Fruit fly (Drosophila melanogaster) whole organism, prepupa: ENCODE data around the gene CG32147.

Source experiments
- Blimp-1 ChIP-seq: fragments of 200-800 bp; sonication (Bioruptor generic); optimal IDR thresholded peaks from 3 replicates; lab custom pipeline; 2017; ENCODE audit warnings: missing biosample characterization, missing genetic modification characterization, mild to moderate bottlenecking, moderate library complexity, missing genetic modification reagents
- CG10631 ChIP-seq: fragments of 200-800 bp; sonication (Bioruptor generic); optimal IDR thresholded peaks from 2 replicates; lab custom pipeline; 2016; ENCODE audit warnings: missing biosample characterization, missing genetic modification characterization
- CG11294 ChIP-seq: fragments of 200-800 bp; sonication (Bioruptor generic); IDR thresholded peaks from 2 replicates; pipeline ENCODE4 v1.3.6; 2022; ENCODE audit warnings: missing biosample characterization, missing genetic modification characterization
- CG11762 ChIP-seq: fragments of 200-800 bp; sonication (Bioruptor generic); optimal IDR thresholded peaks from 3 replicates; lab custom pipeline; 2016; ENCODE audit warnings: missing biosample characterization, missing genetic modification characterization; ENCODE audit not compliant: insufficient read depth
- CG15336 ChIP-seq: fragments of 200-800 bp; sonication (Bioruptor generic); IDR thresholded peaks from 2 replicates; pipeline ENCODE4 v1.3.6; 2022; ENCODE audit warnings: missing biosample characterization, missing genetic modification characterization
- CG1621 ChIP-seq: fragments of 200-800 bp; sonication (Bioruptor generic); optimal IDR thresholded peaks from 3 replicates; lab custom pipeline; 2018; ENCODE audit warnings: missing biosample characterization, mild to moderate bottlenecking, missing genetic modification characterization
- CG3032 ChIP-seq: fragments of 200-800 bp; optimal IDR thresholded peaks from 2 replicates; lab custom pipeline; 2019; ENCODE audit warnings: missing biosample characterization, mild to moderate bottlenecking, missing genetic modification characterization, moderate library complexity
- CG32006 ChIP-seq: fragments of 200-800 bp; sonication (Bioruptor generic); optimal IDR thresholded peaks from 3 replicates; lab custom pipeline; 2017; ENCODE audit warnings: missing biosample characterization, mild to moderate bottlenecking, missing genetic modification characterization
- CG34406 ChIP-seq: fragments of 200-800 bp; sonication (Bioruptor generic); optimal IDR thresholded peaks from 3 replicates; lab custom pipeline; 2016; ENCODE audit warnings: missing biosample characterization, missing genetic modification characterization
- CG3919 ChIP-seq: fragments of 200-800 bp; sonication (Bioruptor generic); optimal IDR thresholded peaks from 3 replicates; lab custom pipeline; 2016; ENCODE audit warnings: missing biosample characterization, missing genetic modification characterization
- CG4318 ChIP-seq: fragments of 200-800 bp; sonication (Bioruptor generic); optimal IDR thresholded peaks from 3 replicates; lab custom pipeline; 2017; ENCODE audit warnings: missing biosample characterization, mild to moderate bottlenecking, missing genetic modification characterization
- CG6163 ChIP-seq: fragments of 200-800 bp; sonication (Bioruptor generic); IDR thresholded peaks from 3 replicates; pipeline ENCODE4 v1.3.6; 2022; ENCODE audit warnings: missing biosample characterization, missing genetic modification characterization
- CG6276 ChIP-seq: fragments of 200-800 bp; sonication (Bioruptor generic); optimal IDR thresholded peaks from 2 replicates; lab custom pipeline; 2017; ENCODE audit warnings: missing biosample characterization, mild to moderate bottlenecking, missing genetic modification characterization
- CG6792 ChIP-seq: fragments of 200-800 bp; sonication (Bioruptor generic); optimal IDR thresholded peaks from 3 replicates; lab custom pipeline; 2016; ENCODE audit warnings: missing biosample characterization, missing genetic modification characterization
- CG8119 ChIP-seq: fragments of 200-800 bp; sonication (Bioruptor generic); IDR thresholded peaks from 3 replicates; pipeline ENCODE4 v1.3.6; 2022; ENCODE audit warnings: missing biosample characterization, missing genetic modification characterization
- CG8632 ChIP-seq: fragments of 200-800 bp; sonication (Bioruptor generic); optimal IDR thresholded peaks from 3 replicates; lab custom pipeline; 2016; ENCODE audit warnings: missing biosample characterization, missing genetic modification characterization
- CG9139 ChIP-seq: fragments of 200-800 bp; sonication (Bioruptor generic); optimal IDR thresholded peaks from 3 replicates; lab custom pipeline; 2017; ENCODE audit warnings: missing biosample characterization, mild to moderate bottlenecking, missing genetic modification characterization
- Eip78C ChIP-seq: fragments of 200-800 bp; sonication (Bioruptor generic); peaks from one replicate; lab custom pipeline; 2016; ENCODE audit warnings: missing biosample characterization, missing genetic modification characterization
- Eip93F ChIP-seq: fragments of 200-800 bp; sonication (Bioruptor generic); optimal IDR thresholded peaks from 2 replicates; lab custom pipeline; 2016; ENCODE audit warnings: missing biosample characterization, mild to moderate bottlenecking, missing genetic modification characterization
- Ets96B ChIP-seq: fragments of 200-800 bp; optimal IDR thresholded peaks from 2 replicates; lab custom pipeline; 2019; ENCODE audit warnings: missing biosample characterization, mild to moderate bottlenecking, missing genetic modification characterization, moderate library complexity
- Gug ChIP-seq: fragments of 200-800 bp; sonication (Bioruptor generic); IDR thresholded peaks from 2 replicates; pipeline ENCODE4 v1.3.6; 2022; ENCODE audit warnings: missing biosample characterization, missing genetic modification characterization
- Hr38 ChIP-seq: sonication (Bioruptor generic); optimal IDR thresholded peaks from 2 replicates; lab custom pipeline; 2016; ENCODE audit warnings: missing biosample characterization, missing genetic modification characterization
- Hr4 ChIP-seq: fragments of 200-800 bp; sonication (Bioruptor generic); optimal IDR thresholded peaks from 3 replicates; lab custom pipeline; 2016; ENCODE audit warnings: missing biosample characterization, missing genetic modification characterization
- Lpt ChIP-seq: fragments of 200-800 bp; sonication (Bioruptor generic); optimal IDR thresholded peaks from 3 replicates; lab custom pipeline; 2016; ENCODE audit warnings: missing biosample characterization, missing genetic modification characterization
- Met ChIP-seq: fragments of 200-800 bp; sonication (Bioruptor generic); optimal IDR thresholded peaks from 3 replicates; lab custom pipeline; 2016; ENCODE audit warnings: missing biosample characterization, missing genetic modification characterization
- Sox102F ChIP-seq: fragments of 200-800 bp; sonication (Bioruptor generic); optimal IDR thresholded peaks from 2 replicates; lab custom pipeline; 2016; ENCODE audit warnings: missing biosample characterization, mild to moderate bottlenecking, missing genetic modification characterization
- Sox14 ChIP-seq: fragments of 200-800 bp; sonication (Bioruptor generic); optimal IDR thresholded peaks from 3 replicates; lab custom pipeline; 2016; ENCODE audit warnings: missing biosample characterization, missing genetic modification characterization
- achi ChIP-seq: fragments of 200-800 bp; sonication (Bioruptor generic); optimal IDR thresholded peaks from 3 replicates; lab custom pipeline; 2016; ENCODE audit warnings: missing biosample characterization, missing genetic modification characterization
- acj6 ChIP-seq: fragments of 200-800 bp; sonication (Bioruptor generic); optimal IDR thresholded peaks from 3 replicates; lab custom pipeline; 2016; ENCODE audit warnings: missing biosample characterization, missing genetic modification characterization
- dsx ChIP-seq: fragments of 200-800 bp; optimal IDR thresholded peaks from 3 replicates; lab custom pipeline; 2019; ENCODE audit warnings: missing biosample characterization, mild to moderate bottlenecking, missing genetic modification characterization, moderate library complexity; ENCODE audit not compliant: poor library complexity, severe bottlenecking
- eg ChIP-seq: fragments of 200-800 bp; sonication (Bioruptor generic); IDR thresholded peaks from 3 replicates; pipeline ENCODE4 v1.3.6; 2022; ENCODE audit warnings: missing biosample characterization, missing genetic modification characterization
- esn ChIP-seq: fragments of 200-800 bp; sonication (Bioruptor generic); optimal IDR thresholded peaks from 2 replicates; lab custom pipeline; 2016; ENCODE audit warnings: missing biosample characterization, mild to moderate bottlenecking, missing genetic modification characterization, moderate library complexity
- fd59A ChIP-seq: fragments of 200-800 bp; sonication (Bioruptor generic); optimal IDR thresholded peaks from 2 replicates; lab custom pipeline; 2017; ENCODE audit warnings: missing biosample characterization, mild to moderate bottlenecking, missing genetic modification characterization, missing genetic modification reagents
- fkh ChIP-seq: fragments of 200-800 bp; sonication (Bioruptor generic); optimal IDR thresholded peaks from 3 replicates; lab custom pipeline; 2017; ENCODE audit warnings: missing biosample characterization, mild to moderate bottlenecking, missing genetic modification characterization, moderate library complexity
- lz ChIP-seq: fragments of 200-800 bp; sonication (Bioruptor generic); optimal IDR thresholded peaks from 3 replicates; lab custom pipeline; 2016; ENCODE audit warnings: missing biosample characterization, missing genetic modification characterization
- net ChIP-seq: fragments of 200-800 bp; sonication (Bioruptor generic); optimal IDR thresholded peaks from 3 replicates; lab custom pipeline; 2016; ENCODE audit warnings: missing biosample characterization, missing genetic modification characterization
- salr ChIP-seq, 2 experiments: fragments of 200-800 bp; sonication (Bioruptor generic); optimal IDR thresholded peaks; 3 replicates each; lab custom pipeline; 2016 to 2018; ENCODE audit warnings: missing biosample characterization in 2 of 2, missing genetic modification characterization in 2 of 2, mild to moderate bottlenecking in 1 of 2
- ss ChIP-seq, 2 experiments: fragments of 200-800 bp; sonication (Bioruptor generic); optimal IDR thresholded peaks; 2 replicates in 1 of 2; 3 replicates in 1 of 2; lab custom pipeline; 2017 to 2018; ENCODE audit warnings: mild to moderate bottlenecking in 2 of 2, missing biosample characterization in 2 of 2, missing genetic modification characterization in 2 of 2, moderate library complexity in 1 of 2
- svp ChIP-seq: fragments of 200-800 bp; sonication (Bioruptor generic); peaks from one replicate; lab custom pipeline; 2016; ENCODE audit warnings: missing biosample characterization, missing genetic modification characterization
- vri ChIP-seq: fragments of 200-800 bp; sonication (Bioruptor generic); optimal IDR thresholded peaks from 3 replicates; lab custom pipeline; 2016; ENCODE audit warnings: missing biosample characterization, mild to moderate bottlenecking, missing genetic modification characterization

The CG32147 gene

dm6 chr3L:15116536-15116935, 27.3 kb downstream of the CG32147 start, which contains the start of gene Cep135:
TSS of gene Cep135 (plus strand) at chr3L:15116737.
- TF ChIP-seq CG6163 (no peak), CG8632 (GFP tag; lab: Kevin White, UChicago) (no peak), Eip78C (GFP tag; lab: Kevin White, UChicago) (peak; percentile 30), Hr38 (no peak), CG6276 (GFP tag; lab: Kevin White, UChicago) (no peak), esn (GFP tag; lab: Kevin White, UChicago) (peak; percentile 10), net (no peak), eg (GFP tag; lab: Robert Waterston, UW) (no peak)

dm6 chr3L:15113257-15113656, 30.6 kb downstream of the CG32147 start, which contains the start of gene CG13458:
TSS of gene CG13458 (plus strand) at chr3L:15113557.
- TF ChIP-seq fkh (GFP tag; lab: Kevin White, UChicago), result no peak
- no peak for TF ChIP-seq Lpt (GFP tag; lab: Kevin White, UChicago)
- TF ChIP-seq Eip78C (GFP tag; lab: Kevin White, UChicago), result peak; percentile 68
- 0 out of 2 replicates have a peak, but pooled peaks have one; percentile 7 for TF ChIP-seq CG15336 (GFP tag; lab: Robert Waterston, UW)

dm6 chr3L:15108948-15109347, 34.9 kb downstream of the CG32147 start:
- TF ChIP-seq CG3032 (peak; percentile 53), Gug (GFP tag; lab: Robert Waterston, UW) (peak; percentile 21; the same call in 1 of the 2 replicates), Sox14 (peak; percentile 8), acj6 (peak; percentile 50), CG6163 (peak; percentile 17; the same call in 2 of the 3 replicates), Met (peak; percentile 5), CG11294 (GFP tag; lab: Robert Waterston, UW) (no peak), CG10631 (no peak), CG6792 (GFP tag; lab: Kevin White, UChicago) (peak; percentile 21), dsx (peak; percentile 5), vri (no peak), achi (GFP tag; lab: Kevin White, UChicago) (peak; percentile 60), ss (GFP tag; optimal IDR thresholded peaks at IDR 0.05; lab: Kevin White, UChicago) (no peak), CG15336 (GFP tag; lab: Robert Waterston, UW) (peak; percentile 17; the same call in 1 of the 2 replicates), CG32006 (no peak), lz (GFP tag; lab: Kevin White, UChicago) (peak; percentile 26), Eip78C (GFP tag; lab: Kevin White, UChicago) (peak; percentile 82), CG8119 (peak; percentile 66; the same call in 2 of the 3 replicates), svp (GFP tag; lab: Kevin White, UChicago) (no peak), Lpt (GFP tag; lab: Kevin White, UChicago) (peak; percentile 12), CG11762 (no peak), CG8632 (GFP tag; lab: Kevin White, UChicago) (peak; percentile 22), esn (GFP tag; lab: Kevin White, UChicago) (peak; percentile 39), salr (GFP tag; optimal IDR thresholded peaks at IDR 0.05; lab: Kevin White, UChicago) (no peak), CG4318 (peak; percentile 39), Ets96B (tag; lab: Kevin White, UChicago) (peak; percentile 39)

DNA sequence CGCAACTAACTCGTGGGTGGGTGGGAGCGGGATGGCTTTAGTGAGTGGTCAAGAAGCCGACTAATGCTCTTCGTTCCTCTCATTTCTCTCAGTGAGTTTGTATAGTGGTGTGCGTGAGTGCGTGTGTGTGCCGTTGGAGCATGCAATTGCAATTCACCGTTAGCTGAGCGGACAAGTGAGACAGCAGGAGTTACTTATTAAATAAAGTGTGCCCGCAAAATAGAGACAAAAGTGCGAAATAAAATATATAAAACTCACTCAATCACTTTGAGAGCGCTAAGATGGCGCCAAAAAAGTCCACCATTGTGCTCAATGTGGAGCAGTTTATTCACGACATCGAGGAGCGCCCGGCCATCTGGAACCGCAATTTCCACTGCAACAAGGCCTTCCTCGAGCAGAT, 35.3 kb downstream of the CG32147 start:
- TF ChIP-seq Eip93F (no peak), eg (GFP tag; lab: Robert Waterston, UW) (peak; percentile 53), CG15336 (GFP tag; lab: Robert Waterston, UW) (peak; percentile 13; the same call in 1 of the 2 replicates), CG6276 (GFP tag; lab: Kevin White, UChicago) (peak; percentile 39)

- TF ChIP-seq ss (GFP tag; optimal IDR thresholded peaks at IDR 0.05; lab: Kevin White, UChicago) (peak; percentile 95), acj6 (peak; percentile 97), CG10631 (peak; percentile 98), CG11294 (GFP tag; lab: Robert Waterston, UW) (peak; percentile 88), achi (GFP tag; lab: Kevin White, UChicago) (peak; percentile 95), CG8119 (peak; percentile 97), Blimp-1 (GFP tag; lab: Kevin White, UChicago) (peak; percentile 85), CG1621 (tag; lab: Kevin White, UChicago) (peak; percentile 82), CG8632 (GFP tag; lab: Kevin White, UChicago) (peak; percentile 95), CG9139 (GFP tag; lab: Kevin White, UChicago) (peak; percentile 89), Hr4 (GFP tag; lab: Kevin White, UChicago) (peak; percentile 95), eg (GFP tag; lab: Robert Waterston, UW) (peak; percentile 88), Gug (GFP tag; lab: Robert Waterston, UW) (peak; percentile 86), CG6276 (GFP tag; lab: Kevin White, UChicago) (peak; percentile 94), CG34406 (GFP tag; lab: Kevin White, UChicago) (peak; percentile 96), CG6163 (peak; percentile 82), Sox102F (GFP tag; lab: Kevin White, UChicago) (peak; percentile 92), Lpt (GFP tag; lab: Kevin White, UChicago) (peak; percentile 87), CG3919 (GFP tag; lab: Kevin White, UChicago) (peak; percentile 95), CG15336 (GFP tag; lab: Robert Waterston, UW) (peak; percentile 96), fd59A (peak; percentile 98)
Measured at dm6 chr3L:15107776-15108379, 36.0 kb downstream of the CG32147 start.
